Worm (Caenorhabditis elegans) whole organism, late embryonic: ENCODE data around the gene lgc-23.

Source experiments
- C08G9.2 ChIP-seq: sonication (generic microtip); optimal IDR thresholded peaks from 2 replicates; lab custom pipeline; 2016; ENCODE audit warnings: mild to moderate bottlenecking, missing genetic modification characterization, moderate library complexity, missing compliant biosample characterization
- F13H6.1 ChIP-seq: sonication (generic microtip); optimal IDR thresholded peaks from 2 replicates; lab custom pipeline; 2016; ENCODE audit warnings: missing genetic modification characterization, missing compliant biosample characterization
- K02D7.2 ChIP-seq: sonication (generic microtip); optimal IDR thresholded peaks from 2 replicates; lab custom pipeline; 2017; ENCODE audit warnings: mild to moderate bottlenecking, missing genetic modification characterization, missing compliant biosample characterization
- T23F11.4 ChIP-seq: fragments of 200-800 bp; sonication (Bioruptor generic); optimal IDR thresholded peaks from 2 replicates; lab custom pipeline; 2018; ENCODE audit warnings: mild to moderate bottlenecking, missing genetic modification characterization, missing compliant biosample characterization
- Y22D7AL.16 ChIP-seq: sonication (generic microtip); optimal IDR thresholded peaks from 2 replicates; lab custom pipeline; 2016; ENCODE audit warnings: missing genetic modification characterization, missing compliant biosample characterization
- ahr-1 ChIP-seq: sonication (generic microtip); optimal IDR thresholded peaks from 2 replicates; lab custom pipeline; 2016; ENCODE audit warnings: missing genetic modification characterization, missing compliant biosample characterization
- ama-1 ChIP-seq: fragments of 150-350 bp; optimal IDR thresholded peaks from 2 replicates; lab custom pipeline; 2014
- ceh-14 ChIP-seq: sonication (generic microtip); optimal IDR thresholded peaks from 2 replicates; lab custom pipeline; 2016; ENCODE audit warnings: missing genotype, missing genetic modification characterization, missing compliant biosample characterization
- ceh-18 ChIP-seq: sonication (generic microtip); optimal IDR thresholded peaks from 2 replicates; lab custom pipeline; 2016; ENCODE audit warnings: missing genetic modification characterization, missing compliant biosample characterization
- ceh-19 ChIP-seq: fragments of 200-800 bp; sonication (Bioruptor generic); optimal IDR thresholded peaks from 2 replicates; lab custom pipeline; 2018; ENCODE audit warnings: mild to moderate bottlenecking, missing genetic modification characterization, missing compliant biosample characterization
- ceh-2 ChIP-seq: sonication (generic microtip); optimal IDR thresholded peaks from 2 replicates; lab custom pipeline; 2016; ENCODE audit warnings: missing genotype, missing genetic modification characterization, missing compliant biosample characterization
- ceh-22 ChIP-seq: sonication (generic microtip); optimal IDR thresholded peaks from 2 replicates; lab custom pipeline; 2017; ENCODE audit warnings: missing biosample characterization, missing genetic modification characterization
- ceh-24 ChIP-seq: sonication (generic microtip); optimal IDR thresholded peaks from 2 replicates; lab custom pipeline; 2016; ENCODE audit warnings: mild to moderate bottlenecking, missing genetic modification characterization, missing compliant biosample characterization
- ceh-30 ChIP-seq: fragments of 150-350 bp; optimal IDR thresholded peaks from 2 replicates; lab custom pipeline; 2014; ENCODE audit warnings: missing biosample characterization, missing genetic modification characterization
- ceh-45 ChIP-seq: fragments of 200-800 bp; sonication (Bioruptor generic); IDR thresholded peaks from 2 replicates; pipeline ENCODE4 v1.3.6; 2022; ENCODE audit warnings: missing genetic modification reagents, missing genetic modification characterization, missing compliant biosample characterization
- ceh-48 ChIP-seq: sonication (generic microtip); optimal IDR thresholded peaks from 2 replicates; lab custom pipeline; 2016; ENCODE audit warnings: missing genetic modification characterization, inconsistent platforms, missing compliant biosample characterization
- ceh-9 ChIP-seq: sonication (generic microtip); optimal IDR thresholded peaks from 2 replicates; lab custom pipeline; 2016; ENCODE audit warnings: mild to moderate bottlenecking, missing genetic modification characterization, inconsistent platforms, missing compliant biosample characterization
- che-1 ChIP-seq: sonication (generic microtip); optimal IDR thresholded peaks from 2 replicates; lab custom pipeline; 2016; ENCODE audit warnings: mild to moderate bottlenecking, missing genetic modification characterization, missing compliant biosample characterization
- dmd-4 ChIP-seq: sonication (generic microtip); optimal IDR thresholded peaks from 2 replicates; lab custom pipeline; 2016; ENCODE audit warnings: borderline replicate concordance, missing genetic modification characterization, missing compliant biosample characterization
- dve-1 ChIP-seq: sonication (generic microtip); optimal IDR thresholded peaks from 2 replicates; lab custom pipeline; 2017; ENCODE audit warnings: antibody characterized with exemption, mild to moderate bottlenecking, missing genetic modification characterization, missing compliant biosample characterization
- elt-4 ChIP-seq: sonication (generic microtip); optimal IDR thresholded peaks from 2 replicates; lab custom pipeline; 2016; ENCODE audit warnings: missing genetic modification characterization, missing compliant biosample characterization
- fkh-10 ChIP-seq: fragments of 150-350 bp; optimal IDR thresholded peaks from 2 replicates; lab custom pipeline; 2014; ENCODE audit warnings: missing biosample characterization, missing genetic modification reagents, missing genetic modification characterization
- fkh-6 ChIP-seq: sonication (generic microtip); optimal IDR thresholded peaks from 2 replicates; lab custom pipeline; 2016; ENCODE audit warnings: missing genetic modification characterization, missing compliant biosample characterization
- gmeb-2 ChIP-seq: sonication (generic microtip); optimal IDR thresholded peaks from 2 replicates; lab custom pipeline; 2016; ENCODE audit warnings: missing genetic modification characterization, inconsistent platforms, missing compliant biosample characterization
- hlh-15 ChIP-seq: sonication (generic microtip); optimal IDR thresholded peaks from 2 replicates; lab custom pipeline; 2016; ENCODE audit warnings: missing genetic modification characterization, missing compliant biosample characterization
- hlh-30 ChIP-seq: sonication (generic microtip); optimal IDR thresholded peaks from 2 replicates; lab custom pipeline; 2017; ENCODE audit warnings: antibody characterized with exemption, missing genetic modification characterization, missing compliant biosample characterization; ENCODE audit not compliant: insufficient read depth
- hlh-6 ChIP-seq: sonication (generic microtip); optimal IDR thresholded peaks from 2 replicates; lab custom pipeline; 2016; ENCODE audit warnings: missing genotype, missing genetic modification characterization, missing compliant biosample characterization
- hlh-8 ChIP-seq: sonication (generic microtip); optimal IDR thresholded peaks from 2 replicates; lab custom pipeline; 2016; ENCODE audit warnings: missing genotype, missing genetic modification characterization, missing compliant biosample characterization
- lim-6 ChIP-seq: sonication (generic microtip); optimal IDR thresholded peaks from 2 replicates; lab custom pipeline; 2016; ENCODE audit warnings: missing genetic modification characterization, missing compliant biosample characterization
- lin-11 ChIP-seq: fragments of 200-800 bp; sonication (Bioruptor generic); optimal IDR thresholded peaks from 2 replicates; lab custom pipeline; 2018; ENCODE audit warnings: mild to moderate bottlenecking, missing genetic modification characterization, missing compliant biosample characterization
- mec-3 ChIP-seq: sonication (generic microtip); optimal IDR thresholded peaks from 2 replicates; lab custom pipeline; 2016; ENCODE audit warnings: borderline replicate concordance, missing genetic modification characterization, missing compliant biosample characterization
- nfya-1 ChIP-seq: sonication (generic microtip); optimal IDR thresholded peaks from 2 replicates; lab custom pipeline; 2017; ENCODE audit warnings: missing genetic modification characterization, mild to moderate bottlenecking, missing compliant biosample characterization, antibody characterized with exemption, moderate library complexity
- nhr-11 ChIP-seq: fragments of 150-350 bp; optimal IDR thresholded peaks from 2 replicates; lab custom pipeline; 2014; ENCODE audit warnings: missing biosample characterization, missing genetic modification characterization
- nhr-232 ChIP-seq: sonication (generic microtip); optimal IDR thresholded peaks from 2 replicates; lab custom pipeline; 2016; ENCODE audit warnings: missing genetic modification characterization, missing compliant biosample characterization
- npax-4 ChIP-seq: sonication (generic microtip); optimal IDR thresholded peaks from 2 replicates; lab custom pipeline; 2016; ENCODE audit warnings: missing genetic modification characterization, missing compliant biosample characterization
- pag-3 ChIP-seq: sonication (generic microtip); optimal IDR thresholded peaks from 2 replicates; lab custom pipeline; 2016; ENCODE audit warnings: missing compliant biosample characterization, missing genetic modification characterization, borderline replicate concordance
- pha-2 ChIP-seq: sonication (generic microtip); optimal IDR thresholded peaks from 2 replicates; lab custom pipeline; 2017; ENCODE audit warnings: mild to moderate bottlenecking, missing genetic modification characterization, missing compliant biosample characterization
- pha-4 ChIP-seq: fragments of 150-350 bp; optimal IDR thresholded peaks from 2 replicates; lab custom pipeline; 2018; ENCODE audit warnings: missing biosample characterization, missing genetic modification reagents, missing genetic modification characterization
- rnt-1 ChIP-seq: sonication (generic microtip); optimal IDR thresholded peaks from 2 replicates; lab custom pipeline; 2016; ENCODE audit warnings: missing genetic modification characterization, missing compliant biosample characterization
- sox-2 ChIP-seq: fragments of 200-800 bp; sonication (Bioruptor generic); IDR thresholded peaks from 2 replicates; pipeline ENCODE4 v1.3.6; 2022; ENCODE audit warnings: missing genetic modification reagents, missing genetic modification characterization, missing compliant biosample characterization
- tbx-2 ChIP-seq: sonication (generic microtip); optimal IDR thresholded peaks from 2 replicates; lab custom pipeline; 2016; ENCODE audit warnings: missing genetic modification characterization, missing compliant biosample characterization
- tbx-7 ChIP-seq: sonication (generic microtip); optimal IDR thresholded peaks from 2 replicates; lab custom pipeline; 2016; ENCODE audit warnings: missing genotype, missing genetic modification characterization, missing compliant biosample characterization
- ttx-3 ChIP-seq: sonication (generic microtip); optimal IDR thresholded peaks from 2 replicates; lab custom pipeline; 2016; ENCODE audit warnings: missing genetic modification reagents, missing genetic modification characterization, missing compliant biosample characterization
- unc-42 ChIP-seq: sonication (generic microtip); optimal IDR thresholded peaks from 2 replicates; lab custom pipeline; 2016; ENCODE audit warnings: missing genotype, missing genetic modification characterization, missing compliant biosample characterization
- unc-55 ChIP-seq: sonication (generic microtip); optimal IDR thresholded peaks from 2 replicates; lab custom pipeline; 2017; ENCODE audit warnings: missing biosample characterization, missing genetic modification reagents, missing genetic modification characterization
- unc-86 ChIP-seq: sonication (generic microtip); optimal IDR thresholded peaks from 2 replicates; lab custom pipeline; 2016; ENCODE audit warnings: missing genetic modification characterization, missing compliant biosample characterization
- zip-5 ChIP-seq: sonication (generic microtip); optimal IDR thresholded peaks from 2 replicates; lab custom pipeline; 2016; ENCODE audit warnings: missing genetic modification characterization, missing compliant biosample characterization

The lgc-23 gene

ce11 chrX:12104630-12105029 lies 39.6 kb downstream of the lgc-23 start, which contains the start of gene col-181 (continued):
- TF ChIP-seq Y22D7AL.16 (tag; lab: Kevin White, UChicago) = no peak
- TF ChIP-seq, all 69 proteins: peak for 0

DNA sequence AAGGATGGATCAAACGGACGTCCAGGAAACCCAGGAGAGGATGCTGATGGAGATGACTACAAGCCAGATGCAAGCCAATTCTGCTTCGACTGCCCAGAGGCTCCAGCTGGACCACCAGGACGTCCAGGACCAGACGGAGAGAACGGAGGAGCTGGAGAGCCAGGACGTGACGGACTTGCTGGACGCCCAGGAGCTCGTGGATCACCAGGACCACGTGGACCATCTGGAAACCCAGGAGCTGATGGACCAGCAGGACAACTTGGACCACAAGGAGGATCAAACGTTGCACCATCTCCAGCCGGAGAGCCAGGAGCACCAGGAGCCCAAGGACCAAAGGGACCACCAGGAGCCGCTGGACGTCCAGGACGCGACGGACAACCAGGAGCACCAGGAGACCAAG lies 40.5 kb downstream of the lgc-23 start:
- TF ChIP-seq nhr-11 (tag; lab: Kevin White, UChicago) (no peak), K02D7.2 (tag; lab: Kevin White, UChicago) (no peak), ceh-48 (tag; lab: Kevin White, UChicago) (no peak), ttx-3 (tag; lab: Kevin White, UChicago) (no peak), hlh-15 (tag; lab: Kevin White, UChicago) (no peak), gmeb-2 (tag; lab: Kevin White, UChicago) (no peak), unc-86 (tag; lab: Kevin White, UChicago) (no peak), npax-4 (tag; lab: Kevin White, UChicago) (no peak), ahr-1 (tag; lab: Kevin White, UChicago) (no peak), pha-2 (tag; lab: Kevin White, UChicago) (no peak)

- TF ChIP-seq ceh-45 (GFP tag; lab: Robert Waterston, UW) = no peak; the same call in 1 of the 2 replicates
- peak; percentile 96 for TF ChIP-seq fkh-6 (tag; lab: Kevin White, UChicago)
- peak; percentile 94 for TF ChIP-seq F13H6.1 (tag; lab: Kevin White, UChicago)
- TF ChIP-seq ceh-9 (tag; lab: Kevin White, UChicago) = peak; percentile 82
- peak; percentile 90 for TF ChIP-seq ahr-1 (tag; lab: Kevin White, UChicago)
- TF ChIP-seq dve-1 (tag; lab: Kevin White, UChicago) = peak; percentile 96
- TF ChIP-seq ceh-22 (tag; lab: Kevin White, UChicago) = no peak
- no peak for TF ChIP-seq unc-55
- TF ChIP-seq lin-11 (tag; lab: Kevin White, UChicago) = peak; percentile 94
- no peak for TF ChIP-seq pha-4 (tag; lab: Kevin White, UChicago)
- TF ChIP-seq gmeb-2 (tag; lab: Kevin White, UChicago) = peak; percentile 95
- TF ChIP-seq elt-4 (tag; lab: Kevin White, UChicago) = peak; percentile 77
- no peak for TF ChIP-seq ama-1 (lab: Kevin White, UChicago)
- TF ChIP-seq ceh-24 (tag; lab: Kevin White, UChicago) = peak; percentile 89
- TF ChIP-seq unc-86 (tag; lab: Kevin White, UChicago) = peak; percentile 96
- TF ChIP-seq unc-42 (tag; lab: Kevin White, UChicago) = peak; percentile 96
- peak; percentile 95 for TF ChIP-seq hlh-8 (tag; lab: Kevin White, UChicago)
- TF ChIP-seq K02D7.2 (tag; lab: Kevin White, UChicago) = peak; percentile 92
- peak; percentile 83 for TF ChIP-seq nfya-1
- peak; percentile 86 for TF ChIP-seq ceh-30 (tag; lab: Kevin White, UChicago)
- peak; percentile 95 for TF ChIP-seq sox-2 (GFP tag; lab: Robert Waterston, UW)
- TF ChIP-seq fkh-10 = peak; percentile 75
- peak; percentile 95 for TF ChIP-seq pha-2 (tag; lab: Kevin White, UChicago)
- TF ChIP-seq C08G9.2 = peak; percentile 89
- peak; percentile 98 for TF ChIP-seq ceh-14 (tag; lab: Kevin White, UChicago)
- peak; percentile 93 for TF ChIP-seq Y22D7AL.16 (tag; lab: Kevin White, UChicago)
- peak; percentile 96 for TF ChIP-seq hlh-15 (tag; lab: Kevin White, UChicago)
- TF ChIP-seq mec-3 (tag; lab: Kevin White, UChicago) = peak; percentile 76
- peak; percentile 77 for TF ChIP-seq hlh-30 (tag; lab: Kevin White, UChicago)
- peak; percentile 93 for TF ChIP-seq nhr-232
- TF ChIP-seq ceh-2 = peak; percentile 94
- peak; percentile 93 for TF ChIP-seq npax-4 (tag; lab: Kevin White, UChicago)
- TF ChIP-seq pag-3 (tag; lab: Kevin White, UChicago) = peak; percentile 87
- TF ChIP-seq ttx-3 (tag; lab: Kevin White, UChicago) = peak; percentile 97
- peak; percentile 71 for TF ChIP-seq tbx-7
- TF ChIP-seq rnt-1 (tag; lab: Kevin White, UChicago) = peak; percentile 94
- TF ChIP-seq tbx-2 (tag; lab: Kevin White, UChicago) = peak; percentile 95
- peak; percentile 89 for TF ChIP-seq ceh-48 (tag; lab: Kevin White, UChicago)
- peak; percentile 92 for TF ChIP-seq ceh-18 (tag; lab: Kevin White, UChicago)
- TF ChIP-seq che-1 = peak; percentile 96
- peak; percentile 97 for TF ChIP-seq ceh-19 (GFP tag; lab: Kevin White, UChicago)
- peak; percentile 98 for TF ChIP-seq hlh-6 (tag; lab: Kevin White, UChicago)
- peak; percentile 96 for TF ChIP-seq dmd-4
- peak; percentile 86 for TF ChIP-seq zip-5 (tag; lab: Kevin White, UChicago)
- peak; percentile 93 for TF ChIP-seq lim-6 (tag; lab: Kevin White, UChicago)
- TF ChIP-seq T23F11.4 (GFP tag; lab: Kevin White, UChicago) = peak; percentile 94
Measured at ce11 chrX:12106004-12106403, 41.0 kb downstream of the lgc-23 start.
